Worm (Caenorhabditis elegans) whole organism, late embryonic: ENCODE measurements around the gene stdh-1.

Source experiments
- C08G9.2 ChIP-seq: sonication (generic microtip); optimal IDR thresholded peaks from 2 replicates; lab custom pipeline; 2016; ENCODE audit warnings: mild to moderate bottlenecking, missing genetic modification characterization, moderate library complexity, missing compliant biosample characterization
- F13H6.1 ChIP-seq: sonication (generic microtip); optimal IDR thresholded peaks from 2 replicates; lab custom pipeline; 2016; ENCODE audit warnings: missing genetic modification characterization, missing compliant biosample characterization
- K02D7.2 ChIP-seq: sonication (generic microtip); optimal IDR thresholded peaks from 2 replicates; lab custom pipeline; 2017; ENCODE audit warnings: mild to moderate bottlenecking, missing genetic modification characterization, missing compliant biosample characterization
- K09A11.1 ChIP-seq: sonication (generic microtip); optimal IDR thresholded peaks from 2 replicates; lab custom pipeline; 2017; ENCODE audit warnings: antibody characterized with exemption, mild to moderate bottlenecking, missing genetic modification characterization, missing compliant biosample characterization; ENCODE audit not compliant: insufficient read depth
- T23F11.4 ChIP-seq: fragments of 200-800 bp; sonication (Bioruptor generic); optimal IDR thresholded peaks from 2 replicates; lab custom pipeline; 2018; ENCODE audit warnings: mild to moderate bottlenecking, missing genetic modification characterization, missing compliant biosample characterization
- Y22D7AL.16 ChIP-seq: sonication (generic microtip); optimal IDR thresholded peaks from 2 replicates; lab custom pipeline; 2016; ENCODE audit warnings: missing genetic modification characterization, missing compliant biosample characterization
- ama-1 ChIP-seq: fragments of 150-350 bp; optimal IDR thresholded peaks from 2 replicates; lab custom pipeline; 2014
- ceh-14 ChIP-seq: sonication (generic microtip); optimal IDR thresholded peaks from 2 replicates; lab custom pipeline; 2016; ENCODE audit warnings: missing genotype, missing genetic modification characterization, missing compliant biosample characterization
- ceh-2 ChIP-seq: sonication (generic microtip); optimal IDR thresholded peaks from 2 replicates; lab custom pipeline; 2016; ENCODE audit warnings: missing genotype, missing genetic modification characterization, missing compliant biosample characterization
- ceh-24 ChIP-seq: sonication (generic microtip); optimal IDR thresholded peaks from 2 replicates; lab custom pipeline; 2016; ENCODE audit warnings: mild to moderate bottlenecking, missing genetic modification characterization, missing compliant biosample characterization
- ceh-30 ChIP-seq: fragments of 150-350 bp; optimal IDR thresholded peaks from 2 replicates; lab custom pipeline; 2014; ENCODE audit warnings: missing biosample characterization, missing genetic modification characterization
- ceh-31 ChIP-seq: sonication (generic microtip); optimal IDR thresholded peaks from 2 replicates; lab custom pipeline; 2016; ENCODE audit warnings: missing genetic modification characterization, missing compliant biosample characterization
- ceh-45 ChIP-seq: fragments of 200-800 bp; sonication (Bioruptor generic); IDR thresholded peaks from 2 replicates; pipeline ENCODE4 v1.3.6; 2022; ENCODE audit warnings: missing genetic modification reagents, missing genetic modification characterization, missing compliant biosample characterization
- ceh-48 ChIP-seq: sonication (generic microtip); optimal IDR thresholded peaks from 2 replicates; lab custom pipeline; 2016; ENCODE audit warnings: missing genetic modification characterization, inconsistent platforms, missing compliant biosample characterization
- che-1 ChIP-seq: sonication (generic microtip); optimal IDR thresholded peaks from 2 replicates; lab custom pipeline; 2016; ENCODE audit warnings: mild to moderate bottlenecking, missing genetic modification characterization, missing compliant biosample characterization
- dve-1 ChIP-seq: sonication (generic microtip); optimal IDR thresholded peaks from 2 replicates; lab custom pipeline; 2017; ENCODE audit warnings: antibody characterized with exemption, mild to moderate bottlenecking, missing genetic modification characterization, missing compliant biosample characterization
- elt-4 ChIP-seq: sonication (generic microtip); optimal IDR thresholded peaks from 2 replicates; lab custom pipeline; 2016; ENCODE audit warnings: missing genetic modification characterization, missing compliant biosample characterization
- fax-1 ChIP-seq: sonication (generic microtip); optimal IDR thresholded peaks from 2 replicates; lab custom pipeline; 2016; ENCODE audit warnings: missing genotype, missing genetic modification characterization, missing compliant biosample characterization
- fkh-6 ChIP-seq: sonication (generic microtip); optimal IDR thresholded peaks from 2 replicates; lab custom pipeline; 2016; ENCODE audit warnings: missing genetic modification characterization, missing compliant biosample characterization
- hlh-13 ChIP-seq: fragments of 200-800 bp; sonication (Bioruptor generic); optimal IDR thresholded peaks from 2 replicates; lab custom pipeline; 2018; ENCODE audit warnings: mild to moderate bottlenecking, missing genetic modification characterization, missing compliant biosample characterization
- hlh-30 ChIP-seq: sonication (generic microtip); optimal IDR thresholded peaks from 2 replicates; lab custom pipeline; 2017; ENCODE audit warnings: antibody characterized with exemption, missing genetic modification characterization, missing compliant biosample characterization; ENCODE audit not compliant: insufficient read depth
- lin-11 ChIP-seq: fragments of 200-800 bp; sonication (Bioruptor generic); optimal IDR thresholded peaks from 2 replicates; lab custom pipeline; 2018; ENCODE audit warnings: mild to moderate bottlenecking, missing genetic modification characterization, missing compliant biosample characterization
- madf-2 ChIP-seq: sonication (generic microtip); optimal IDR thresholded peaks from 2 replicates; lab custom pipeline; 2017; ENCODE audit warnings: missing genetic modification characterization, missing compliant biosample characterization
- mec-3 ChIP-seq: sonication (generic microtip); optimal IDR thresholded peaks from 2 replicates; lab custom pipeline; 2016; ENCODE audit warnings: borderline replicate concordance, missing genetic modification characterization, missing compliant biosample characterization
- nfya-1 ChIP-seq: sonication (generic microtip); optimal IDR thresholded peaks from 2 replicates; lab custom pipeline; 2017; ENCODE audit warnings: missing genetic modification characterization, mild to moderate bottlenecking, missing compliant biosample characterization, antibody characterized with exemption, moderate library complexity
- nhr-232 ChIP-seq: sonication (generic microtip); optimal IDR thresholded peaks from 2 replicates; lab custom pipeline; 2016; ENCODE audit warnings: missing genetic modification characterization, missing compliant biosample characterization
- npax-4 ChIP-seq: sonication (generic microtip); optimal IDR thresholded peaks from 2 replicates; lab custom pipeline; 2016; ENCODE audit warnings: missing genetic modification characterization, missing compliant biosample characterization
- odd-2 ChIP-seq: sonication (generic microtip); optimal IDR thresholded peaks from 2 replicates; lab custom pipeline; 2017; ENCODE audit warnings: antibody characterized with exemption, mild to moderate bottlenecking, missing genetic modification characterization, missing compliant biosample characterization
- pag-3 ChIP-seq: sonication (generic microtip); optimal IDR thresholded peaks from 2 replicates; lab custom pipeline; 2016; ENCODE audit warnings: missing compliant biosample characterization, missing genetic modification characterization, borderline replicate concordance
- pat-9 ChIP-seq: fragments of 200-800 bp; sonication (Bioruptor generic); optimal IDR thresholded peaks from 2 replicates; lab custom pipeline; 2018; ENCODE audit warnings: mild to moderate bottlenecking, missing genetic modification characterization, moderate library complexity, missing compliant biosample characterization
- pax-1 ChIP-seq: fragments of 150-350 bp; optimal IDR thresholded peaks from 2 replicates; lab custom pipeline; 2014; ENCODE audit warnings: missing biosample characterization, missing genetic modification characterization
- pha-4 ChIP-seq: fragments of 150-350 bp; optimal IDR thresholded peaks from 2 replicates; lab custom pipeline; 2018; ENCODE audit warnings: missing biosample characterization, missing genetic modification reagents, missing genetic modification characterization
- rnt-1 ChIP-seq: sonication (generic microtip); optimal IDR thresholded peaks from 2 replicates; lab custom pipeline; 2016; ENCODE audit warnings: missing genetic modification characterization, missing compliant biosample characterization
- sdc-2 ChIP-seq: sonication (generic microtip); optimal IDR thresholded peaks from 2 replicates; lab custom pipeline; 2016; ENCODE audit warnings: missing genotype, missing genetic modification characterization, missing compliant biosample characterization
- syd-9 ChIP-seq: sonication (generic microtip); optimal IDR thresholded peaks from 2 replicates; lab custom pipeline; 2016; ENCODE audit warnings: mild to moderate bottlenecking, missing genetic modification characterization, moderate library complexity, missing compliant biosample characterization
- unc-42 ChIP-seq: sonication (generic microtip); optimal IDR thresholded peaks from 2 replicates; lab custom pipeline; 2016; ENCODE audit warnings: missing genotype, missing genetic modification characterization, missing compliant biosample characterization
- unc-55 ChIP-seq: sonication (generic microtip); optimal IDR thresholded peaks from 2 replicates; lab custom pipeline; 2017; ENCODE audit warnings: missing biosample characterization, missing genetic modification reagents, missing genetic modification characterization
- unc-86 ChIP-seq: sonication (generic microtip); optimal IDR thresholded peaks from 2 replicates; lab custom pipeline; 2016; ENCODE audit warnings: missing genetic modification characterization, missing compliant biosample characterization

The stdh-1 gene

ce11 chrV:13942082-13942481, 35.8 kb downstream of the stdh-1 start, which contains the start of gene dpr-1:
Gene dpr-1 (minus strand): TSS chrV:13942182.
- TF ChIP-seq odd-2 (tag; lab: Kevin White, UChicago) (no peak), ama-1 (lab: Kevin White, UChicago) (no peak), dve-1 (tag; lab: Kevin White, UChicago) (no peak), mec-3 (tag; lab: Kevin White, UChicago) (no peak), pat-9 (tag; lab: Kevin White, UChicago) (no peak), rnt-1 (tag; lab: Kevin White, UChicago) (no peak)
- TF ChIP-seq, all 69 proteins: peak for 0

ce11 chrV:13946385-13947019, 40.2 kb downstream of the stdh-1 start, which contains the start of the genes srx-10 and clec-226:
Gene srx-10 (minus strand): TSS chrV:13946485.
Gene clec-226 (plus strand): TSS chrV:13946969.
- no peak for TF ChIP-seq T23F11.4 (GFP tag; lab: Kevin White, UChicago)

DNA sequence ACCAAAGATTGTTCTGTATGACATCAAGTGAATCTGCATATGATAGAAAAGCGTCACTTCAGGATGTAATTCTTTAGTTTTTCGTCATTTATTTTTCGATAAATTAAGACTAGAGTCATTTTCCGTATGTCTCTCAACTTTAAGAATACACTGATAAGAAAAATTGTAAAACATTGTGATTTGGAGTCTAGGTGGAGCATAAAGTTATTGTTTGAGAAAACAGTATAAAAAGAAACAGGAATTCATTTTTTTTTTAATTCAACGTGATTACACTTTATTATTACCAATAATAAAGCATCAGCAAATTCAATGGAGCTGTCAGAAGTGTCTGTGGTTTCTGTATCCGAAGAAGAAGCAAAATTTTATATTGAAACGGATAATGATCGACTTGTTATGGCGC, 42.7 kb downstream of the stdh-1 start, which contains the start of gene R10D12.6:
TSS of gene R10D12.6 (plus strand) at position 301 of the 400 bp plus-strand sequence.
- no peak for TF ChIP-seq nfya-1 (tag; lab: Kevin White, UChicago)
- no peak for TF ChIP-seq che-1 (tag; lab: Kevin White, UChicago)
- no peak for TF ChIP-seq ceh-30 (tag; lab: Kevin White, UChicago)
- no peak for TF ChIP-seq F13H6.1 (tag; lab: Kevin White, UChicago)
- TF ChIP-seq mec-3 (tag; lab: Kevin White, UChicago) = no peak
- no peak for TF ChIP-seq C08G9.2 (tag; lab: Kevin White, UChicago)
- TF ChIP-seq ceh-31 (tag; lab: Kevin White, UChicago) = no peak
- TF ChIP-seq pag-3 (tag; lab: Kevin White, UChicago) = no peak
- TF ChIP-seq nhr-232 = no peak
- TF ChIP-seq Y22D7AL.16 = no peak
- TF ChIP-seq npax-4 (tag; lab: Kevin White, UChicago) = no peak
- TF ChIP-seq pha-4 (tag; lab: Kevin White, UChicago) = no peak
- no peak for TF ChIP-seq fkh-6 (tag; lab: Kevin White, UChicago)
- TF ChIP-seq fax-1 = no peak
- TF ChIP-seq, all 69 proteins: peak for 0

- TF ChIP-seq ceh-14 (no peak), ceh-24 (no peak), odd-2 (tag; lab: Kevin White, UChicago) (no peak), Y22D7AL.16 (no peak), K02D7.2 (tag; lab: Kevin White, UChicago) (no peak), npax-4 (tag; lab: Kevin White, UChicago) (no peak), madf-2 (tag; lab: Kevin White, UChicago) (no peak), unc-86 (tag; lab: Kevin White, UChicago) (no peak), pat-9 (tag; lab: Kevin White, UChicago) (no peak), K09A11.1 (tag; lab: Kevin White, UChicago) (no peak), syd-9 (tag; lab: Kevin White, UChicago) (no peak), ceh-45 (GFP tag; lab: Robert Waterston, UW) (no peak), pha-4 (tag; lab: Kevin White, UChicago) (no peak), C08G9.2 (tag; lab: Kevin White, UChicago) (no peak), dve-1 (tag; lab: Kevin White, UChicago) (no peak), unc-55 (GFP tag; lab: Kevin White, UChicago) (no peak), hlh-13 (GFP tag; lab: Kevin White, UChicago) (no peak)
These were observed 43.5 kb downstream of the stdh-1 start, which contains the start of gene R10D12.7 for ce11 chrV:13949752-13950151. Gene R10D12.7 (plus strand): TSS chrV:13950052.

DNA sequence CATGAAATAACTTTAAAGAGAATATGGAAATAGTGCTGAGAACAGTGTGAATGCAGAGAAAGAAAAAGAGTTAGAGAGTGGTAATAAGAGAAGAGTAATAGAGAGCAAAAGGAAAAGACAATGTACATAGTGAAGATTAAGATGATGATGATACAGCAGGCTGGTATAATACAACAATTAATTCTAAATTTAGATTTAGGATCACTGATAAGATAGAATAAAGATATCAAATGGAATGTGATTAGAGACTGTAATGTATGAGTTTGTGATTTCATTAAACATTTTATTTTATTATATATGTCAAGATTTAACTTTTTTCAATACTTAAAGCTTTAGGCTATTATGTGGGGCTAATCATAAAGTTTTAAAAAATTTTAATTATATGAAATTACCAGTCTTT, 46.9 kb downstream of the stdh-1 start, which contains the start of gene R10D12.8:
TSS of gene R10D12.8 (minus strand) at position 101 of the 400 bp plus-strand sequence.
- no peak for TF ChIP-seq npax-4 (tag; lab: Kevin White, UChicago)
- no peak for TF ChIP-seq sdc-2 (tag; lab: Kevin White, UChicago)
- TF ChIP-seq pax-1 (tag; lab: Kevin White, UChicago) = no peak
- TF ChIP-seq F13H6.1 (tag; lab: Kevin White, UChicago) = no peak
- no peak for TF ChIP-seq elt-4 (tag; lab: Kevin White, UChicago)
- no peak for TF ChIP-seq ceh-48 (tag; lab: Kevin White, UChicago)
- TF ChIP-seq lin-11 (tag; lab: Kevin White, UChicago) = no peak
- TF ChIP-seq hlh-30 (tag; lab: Kevin White, UChicago) = no peak
- TF ChIP-seq ceh-2 = no peak
- no peak for TF ChIP-seq rnt-1 (tag; lab: Kevin White, UChicago)
- TF ChIP-seq unc-42 (tag; lab: Kevin White, UChicago) = no peak
